Fruit fly (Drosophila melanogaster) whole organism, embryonic: ENCODE measurements around the gene Cdc16.

Source experiments
- Adf1 ChIP-seq: fragments of 200-800 bp; sonication (Bioruptor generic); IDR thresholded peaks from 2 replicates; pipeline ENCODE4 v1.3.6; 2022; ENCODE audit warnings: missing biosample characterization, missing genetic modification characterization
- CG10321 ChIP-seq: fragments of 200-800 bp; sonication (Bioruptor generic); IDR thresholded peaks from 2 replicates; pipeline ENCODE4 v1.3.6; 2022; ENCODE audit warnings: missing biosample characterization, missing genetic modification characterization
- CG10431 ChIP-seq: fragments of 200-800 bp; sonication (Bioruptor generic); optimal IDR thresholded peaks from 3 replicates; lab custom pipeline; 2018; ENCODE audit warnings: missing biosample characterization, mild to moderate bottlenecking, missing genetic modification characterization
- CG10959 ChIP-seq: fragments of 200-800 bp; sonication (Bioruptor generic); IDR thresholded peaks from 2 replicates; pipeline ENCODE4 v1.3.6; 2022; ENCODE audit warnings: missing biosample characterization, missing genetic modification characterization
- CG11398 ChIP-seq: fragments of 200-800 bp; sonication (Bioruptor generic); optimal IDR thresholded peaks from 2 replicates; lab custom pipeline; 2016; ENCODE audit warnings: missing biosample characterization, missing genetic modification characterization
- CG12071 ChIP-seq: fragments of 200-800 bp; sonication (Bioruptor generic); optimal IDR thresholded peaks from 3 replicates; lab custom pipeline; 2018; ENCODE audit warnings: missing biosample characterization, mild to moderate bottlenecking, missing genetic modification characterization
- CG12104 ChIP-seq: fragments of 200-800 bp; sonication (Bioruptor generic); optimal IDR thresholded peaks from 3 replicates; lab custom pipeline; 2016; ENCODE audit warnings: missing biosample characterization, missing genetic modification characterization
- CG12236 ChIP-seq: fragments of 200-800 bp; sonication (Bioruptor generic); optimal IDR thresholded peaks from 2 replicates; lab custom pipeline; 2016; ENCODE audit warnings: missing biosample characterization, missing genetic modification characterization
- CG12391 ChIP-seq: fragments of 200-800 bp; sonication (Bioruptor generic); optimal IDR thresholded peaks from 3 replicates; lab custom pipeline; 2018; ENCODE audit warnings: missing biosample characterization, mild to moderate bottlenecking, missing genetic modification characterization, moderate library complexity
- CG14050 ChIP-seq: fragments of 200-800 bp; sonication (Bioruptor generic); IDR thresholded peaks from 3 replicates; pipeline ENCODE4 v1.3.6; 2022; ENCODE audit warnings: missing biosample characterization, missing genetic modification characterization
- CG14860 ChIP-seq: fragments of 200-800 bp; sonication (Bioruptor generic); IDR thresholded peaks from 3 replicates; pipeline ENCODE4 v1.3.6; 2022; ENCODE audit warnings: missing biosample characterization, missing genetic modification characterization; ENCODE audit not compliant: partially characterized antibody
- CG15269 ChIP-seq: fragments of 200-800 bp; sonication (Bioruptor generic); optimal IDR thresholded peaks from 2 replicates; lab custom pipeline; 2018; ENCODE audit warnings: missing biosample characterization, mild to moderate bottlenecking, missing genetic modification characterization, moderate library complexity
- CG15601 ChIP-seq: fragments of 200-800 bp; sonication (Bioruptor generic); optimal IDR thresholded peaks from 3 replicates; lab custom pipeline; 2019; ENCODE audit warnings: missing biosample characterization, mild to moderate bottlenecking, missing genetic modification characterization, moderate library complexity
- CG18619 ChIP-seq: fragments of 200-800 bp; sonication (Bioruptor generic); optimal IDR thresholded peaks from 3 replicates; lab custom pipeline; 2017; ENCODE audit warnings: missing biosample characterization, mild to moderate bottlenecking, missing genetic modification characterization
- CG31365 ChIP-seq: fragments of 200-800 bp; sonication (Bioruptor generic); optimal IDR thresholded peaks from 2 replicates; lab custom pipeline; 2018; ENCODE audit warnings: missing biosample characterization, mild to moderate bottlenecking, missing genetic modification characterization
- CG3163 ChIP-seq: fragments of 200-800 bp; sonication (Bioruptor generic); optimal IDR thresholded peaks from 3 replicates; lab custom pipeline; 2016; ENCODE audit warnings: missing biosample characterization, missing genetic modification characterization
- CG34422 ChIP-seq: fragments of 200-800 bp; sonication (Bioruptor generic); IDR thresholded peaks from 3 replicates; pipeline ENCODE4 v1.3.6; 2022; ENCODE audit warnings: missing biosample characterization, missing genetic modification characterization
- CG3847 ChIP-seq: fragments of 200-800 bp; sonication (Bioruptor generic); IDR thresholded peaks from 2 replicates; pipeline ENCODE4 v1.3.6; 2022; ENCODE audit warnings: missing biosample characterization, missing genetic modification characterization
- CG43689 ChIP-seq: fragments of 200-800 bp; sonication (Bioruptor generic); IDR thresholded peaks from 2 replicates; pipeline ENCODE4 v1.3.6; 2022; ENCODE audit warnings: missing biosample characterization, missing genetic modification characterization
- CG5245 ChIP-seq: fragments of 200-800 bp; sonication (Bioruptor generic); optimal IDR thresholded peaks from 3 replicates; lab custom pipeline; 2016; ENCODE audit warnings: missing biosample characterization, missing genetic modification characterization
- CG6254 ChIP-seq: fragments of 200-800 bp; sonication (Bioruptor generic); optimal IDR thresholded peaks from 3 replicates; lab custom pipeline; 2017; ENCODE audit warnings: mild to moderate bottlenecking, missing biosample characterization, missing genetic modification reagents, missing genetic modification characterization
- CG6683 ChIP-seq: fragments of 200-800 bp; sonication (Bioruptor generic); optimal IDR thresholded peaks from 2 replicates; lab custom pipeline; 2017; ENCODE audit warnings: missing biosample characterization, mild to moderate bottlenecking, missing genetic modification characterization, missing genetic modification reagents
- CG6791 ChIP-seq: fragments of 200-800 bp; sonication (Bioruptor generic); IDR thresholded peaks from 3 replicates; pipeline ENCODE4 v1.3.6; 2022; ENCODE audit warnings: missing biosample characterization, missing genetic modification characterization; ENCODE audit not compliant: partially characterized antibody
- CG8281 ChIP-seq: fragments of 200-800 bp; sonication (Bioruptor generic); optimal IDR thresholded peaks from 2 replicates; lab custom pipeline; 2018; ENCODE audit warnings: missing biosample characterization, mild to moderate bottlenecking, missing genetic modification characterization, moderate library complexity
- CG9797 ChIP-seq: fragments of 200-800 bp; sonication (Bioruptor generic); optimal IDR thresholded peaks from 3 replicates; lab custom pipeline; 2018; ENCODE audit warnings: missing biosample characterization, mild to moderate bottlenecking, missing genetic modification characterization
- CG9932 ChIP-seq: fragments of 200-800 bp; sonication (Bioruptor generic); IDR thresholded peaks from 2 replicates; pipeline ENCODE4 v1.3.6; 2022; ENCODE audit warnings: missing biosample characterization, missing genetic modification characterization
- Chrac-16 ChIP-seq: fragments of 200-800 bp; sonication (Bioruptor generic); optimal IDR thresholded peaks from 3 replicates; lab custom pipeline; 2016; ENCODE audit warnings: missing biosample characterization, missing genetic modification characterization
- D ChIP-seq, 2 experiments: fragments of 200-800 bp in 1 of 2; fragments of >200 bp in 1 of 2; sonication (Bioruptor generic) in 1 of 2; optimal IDR thresholded peaks; 2 replicates in 1 of 2; 3 replicates in 1 of 2; lab custom pipeline; 2017; ENCODE audit warnings: mild to moderate bottlenecking in 1 of 2, missing biosample characterization in 1 of 2, missing genetic modification characterization in 1 of 2, missing genetic modification reagents in 1 of 2
- Dref ChIP-seq: fragments of 200-800 bp; sonication (Bioruptor generic); IDR thresholded peaks from 2 replicates; pipeline ENCODE4 v1.3.6; 2022; ENCODE audit warnings: missing biosample characterization, missing genetic modification characterization
- HmgZ ChIP-seq: fragments of 200-800 bp; sonication (Bioruptor generic); optimal IDR thresholded peaks from 2 replicates; lab custom pipeline; 2018; ENCODE audit warnings: missing biosample characterization, mild to moderate bottlenecking, missing genetic modification characterization
- Jarid2 ChIP-seq: fragments of 200-800 bp; sonication (Bioruptor generic); optimal IDR thresholded peaks from 3 replicates; lab custom pipeline; 2017; ENCODE audit warnings: mild to moderate bottlenecking, missing biosample characterization, missing genetic modification reagents, missing genetic modification characterization
- Mrtf ChIP-seq: fragments of 200-800 bp; sonication (Bioruptor generic); IDR thresholded peaks from 3 replicates; pipeline ENCODE4 v1.3.6; 2022; ENCODE audit warnings: missing biosample characterization, missing genetic modification characterization
- Neu2 ChIP-seq: fragments of 200-800 bp; sonication (Bioruptor generic); optimal IDR thresholded peaks from 3 replicates; lab custom pipeline; 2016; ENCODE audit warnings: missing biosample characterization, missing genetic modification characterization, borderline replicate concordance
- Optix ChIP-seq: fragments of 200-800 bp; sonication (Bioruptor generic); IDR thresholded peaks from 3 replicates; pipeline ENCODE4 v1.3.6; 2022; ENCODE audit warnings: missing biosample characterization, missing genetic modification characterization
- al ChIP-seq: fragments of 200-800 bp; sonication (Bioruptor generic); IDR thresholded peaks from 2 replicates; pipeline ENCODE4 v1.3.6; 2022; ENCODE audit warnings: missing biosample characterization, missing genetic modification characterization
- ap ChIP-seq: fragments of 200-800 bp; sonication (Bioruptor generic); IDR thresholded peaks from 2 replicates; pipeline ENCODE4 v1.3.6; 2022; ENCODE audit warnings: missing biosample characterization, missing genetic modification characterization
- bcd ChIP-seq: fragments of 200-800 bp; sonication (Bioruptor generic); optimal IDR thresholded peaks from 2 replicates; lab custom pipeline; 2017; ENCODE audit warnings: missing biosample characterization, mild to moderate bottlenecking, missing genetic modification characterization
- dan ChIP-seq: fragments of 200-800 bp; sonication (Bioruptor generic); IDR thresholded peaks from 2 replicates; pipeline ENCODE4 v1.3.6; 2022; ENCODE audit warnings: missing biosample characterization, missing genetic modification characterization
- emc ChIP-seq: fragments of 200-800 bp; sonication (Bioruptor generic); optimal IDR thresholded peaks from 2 replicates; lab custom pipeline; 2016; ENCODE audit warnings: missing biosample characterization, missing genetic modification characterization
- esg ChIP-seq: fragments of 200-800 bp; sonication (Bioruptor generic); conservative IDR thresholded peaks from 2 replicates; pipeline ENCODE4 v1.3.6; 2022; ENCODE audit warnings: missing biosample characterization, missing genetic modification characterization
- eve ChIP-seq, 2 experiments: fragments of >200 bp; optimal IDR thresholded peaks; 2 replicates each; lab custom pipeline; 2017; ENCODE audit warnings: missing biosample characterization in 2 of 2, missing genetic modification characterization in 2 of 2
- eyg ChIP-seq: fragments of 200-800 bp; sonication (Bioruptor generic); optimal IDR thresholded peaks from 3 replicates; lab custom pipeline; 2016; ENCODE audit warnings: missing biosample characterization, missing genetic modification characterization
- gcm2 ChIP-seq: fragments of 200-800 bp; sonication (Bioruptor generic); optimal IDR thresholded peaks from 2 replicates; lab custom pipeline; 2016; ENCODE audit warnings: missing biosample characterization, missing genetic modification characterization
- h ChIP-seq: fragments of >200 bp; optimal IDR thresholded peaks from 2 replicates; lab custom pipeline; 2017
- jigr1 ChIP-seq: fragments of 200-800 bp; sonication (Bioruptor generic); IDR thresholded peaks from 3 replicates; pipeline ENCODE4 v1.3.6; 2022; ENCODE audit warnings: missing biosample characterization, missing genetic modification characterization
- lilli ChIP-seq: fragments of 200-800 bp; sonication (Bioruptor generic); optimal IDR thresholded peaks from 3 replicates; lab custom pipeline; 2016; ENCODE audit warnings: missing biosample characterization, missing genetic modification characterization
- otp ChIP-seq: fragments of 200-800 bp; sonication (Bioruptor generic); IDR thresholded peaks from 3 replicates; pipeline ENCODE4, ENCODE4 v1.3.6; 2022; ENCODE audit warnings: missing biosample characterization, missing genetic modification characterization
- pros ChIP-seq: fragments of 200-800 bp; sonication (Bioruptor generic); optimal IDR thresholded peaks from 3 replicates; lab custom pipeline; 2019; ENCODE audit warnings: missing biosample characterization, mild to moderate bottlenecking, missing genetic modification characterization, moderate library complexity
- seq ChIP-seq: fragments of 200-800 bp; sonication (Bioruptor generic); IDR thresholded peaks from 2 replicates; pipeline ENCODE4 v1.3.6; 2022; ENCODE audit warnings: missing biosample characterization, missing genetic modification characterization
- tll ChIP-seq, 2 experiments: fragments of 200-800 bp in 1 of 2; fragments of >200 bp in 1 of 2; sonication (Bioruptor generic) in 1 of 2; optimal IDR thresholded peaks; 2 replicates each; lab custom pipeline; 2017 to 2019; ENCODE audit warnings: missing biosample characterization in 2 of 2, missing genetic modification characterization in 2 of 2, mild to moderate bottlenecking in 1 of 2, moderate library complexity in 1 of 2
- trem ChIP-seq: fragments of 200-800 bp; optimal IDR thresholded peaks from 3 replicates; lab custom pipeline; 2019; ENCODE audit warnings: missing biosample characterization, mild to moderate bottlenecking, missing genetic modification characterization, moderate library complexity

The Cdc16 gene

DNA sequence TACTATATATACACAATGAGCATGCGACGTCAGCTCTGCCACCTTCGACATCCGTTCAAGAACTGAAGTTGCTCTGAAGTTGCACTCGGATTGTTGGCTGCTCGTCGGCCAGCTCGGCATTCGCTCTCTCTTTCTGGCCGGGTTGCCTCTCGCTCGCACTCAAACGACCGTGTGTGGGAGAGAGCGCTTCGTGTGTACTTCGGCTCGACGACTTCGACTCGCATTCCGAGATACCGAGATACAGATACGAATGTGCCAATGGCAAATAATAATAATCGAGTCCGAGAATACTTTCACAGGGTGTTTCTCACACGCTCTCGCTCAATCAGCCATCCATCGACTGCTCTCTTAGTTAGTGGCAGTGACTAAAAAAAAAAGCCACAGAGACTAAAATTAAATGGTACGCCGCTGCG is 14.4 kb downstream of the Cdc16 start (continued):
- TF ChIP-seq tll (GFP tag; optimal IDR thresholded peaks at IDR 0.05; lab: Kevin White, UChicago) (no peak), CG6254 (GFP tag; lab: Kevin White, UChicago) (peak; percentile 99), Adf1 (GFP tag; lab: Robert Waterston, UW) (peak; percentile 66; the same call in 1 of the 2 replicates), jigr1 (GFP tag; lab: Robert Waterston, UW) (no peak), CG9932 (GFP tag; lab: Robert Waterston, UW) (peak; percentile 6; the same call in 1 of the 2 replicates), HmgZ (tag; lab: Kevin White, UChicago) (peak; percentile 56), CG6791 (GFP tag; lab: Robert Waterston, UW) (peak; percentile 37; the same call in 1 of the 3 replicates), CG15601 (no peak), CG6683 (GFP tag; lab: Kevin White, UChicago) (no peak), otp (peak; percentile 58; the same call in 1 of the 3 replicates), CG10431 (peak; percentile 20), CG14860 (GFP tag; lab: Robert Waterston, UW) (no peak), CG14050 (GFP tag; lab: Robert Waterston, UW) (no peak), CG31365 (tag; lab: Kevin White, UChicago) (no peak), pros (GFP tag; lab: Kevin White, UChicago) (peak; percentile 95), bcd (GFP tag; lab: Kevin White, UChicago) (no peak), CG12071 (GFP tag; lab: Kevin White, UChicago) (peak; percentile 31), D (optimal IDR thresholded peaks at IDR 0.05; lab: Kevin White, UChicago) (no peak), D (GFP tag; optimal IDR thresholded peaks at IDR 0.05; lab: Kevin White, UChicago) (no peak), Dref (GFP tag; lab: Robert Waterston, UW) (no peak), CG10959 (GFP tag; lab: Robert Waterston, UW) (no peak), CG11398 (no peak), CG10321 (GFP tag; lab: Robert Waterston, UW) (peak; percentile 60; the same call in 1 of the 2 replicates), CG34422 (GFP tag; lab: Robert Waterston, UW) (peak; percentile 34; the same call in 1 of the 3 replicates), esg (no peak), CG3163 (GFP tag; lab: Kevin White, UChicago) (peak; percentile 36), CG12104 (GFP tag; lab: Kevin White, UChicago) (no peak), trem (peak; percentile 25), Neu2 (GFP tag; lab: Kevin White, UChicago) (no peak), Optix (GFP tag; lab: Robert Waterston, UW) (no peak), CG43689 (GFP tag; lab: Robert Waterston, UW) (no peak), dan (GFP tag; lab: Robert Waterston, UW) (no peak), eve (GFP tag; optimal IDR thresholded peaks at IDR 0.05; lab: Kevin White, UChicago) (no peak), CG3847 (GFP tag; lab: Robert Waterston, UW) (0 out of 2 replicates have a peak, but pooled peaks have one; percentile 24), seq (no peak; the same call in 1 of the 2 replicates), eyg (no peak), lilli (peak; percentile 13), CG15269 (no peak), h (lab: Kevin White, UChicago) (no peak), CG8281 (tag; lab: Kevin White, UChicago) (no peak), CG12236 (no peak), CG5245 (GFP tag; lab: Kevin White, UChicago) (no peak), CG9797 (GFP tag; lab: Kevin White, UChicago) (no peak), ap (GFP tag; lab: Robert Waterston, UW) (no peak), emc (GFP tag; lab: Kevin White, UChicago) (no peak), Jarid2 (peak; percentile 98), CG18619 (GFP tag; lab: Kevin White, UChicago) (no peak), CG12391 (peak; percentile 18), Mrtf (GFP tag; lab: Robert Waterston, UW) (no peak), gcm2 (GFP tag; lab: Kevin White, UChicago) (no peak), al (GFP tag; lab: Robert Waterston, UW) (no peak), Chrac-16 (GFP tag; lab: Kevin White, UChicago) (no peak)
